Worm (Caenorhabditis elegans): ENCODE results near the gene hrde-1.

DNA sequence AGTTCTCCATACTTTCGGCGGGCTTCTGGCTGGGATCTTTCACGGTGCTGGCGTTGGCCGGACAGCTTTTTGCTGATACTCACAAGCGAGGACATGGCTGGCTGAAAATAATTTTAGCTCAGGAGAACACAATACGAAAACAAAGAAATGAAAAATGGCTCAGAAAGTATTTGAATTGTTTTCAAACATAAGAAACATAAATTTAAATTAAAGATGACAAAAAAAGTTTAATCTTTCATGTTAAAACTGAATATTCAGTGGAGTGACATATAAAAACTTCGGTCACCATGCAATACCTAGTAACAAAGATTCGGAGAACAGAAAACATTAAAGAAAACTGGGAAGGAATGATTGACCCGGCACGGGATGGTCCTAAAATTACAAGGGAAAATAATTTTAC lies 2.6 kb upstream of the hrde-1 start, which contains the start of gene C16C10.2:
- TF ChIP-seq snpc-4 (tag; optimal IDR thresholded peaks at IDR 0.05) (no peak), nhr-71 (tag; optimal IDR thresholded peaks at IDR 0.05) (no peak), ama-1 (optimal IDR thresholded peaks at IDR 0.05) (no peak), nhr-28 (tag; optimal IDR thresholded peaks at IDR 0.05) (no peak)

Data from whole organism, L1 larva.